Fruit fly (Drosophila melanogaster) whole organism: ENCODE results near the gene CG44325.
"Not testable (repeated sequence)": the region's sequence is repeated elsewhere in the genome, so short reads cannot be mapped to it uniquely, and the experiment has no call there.

Experiments
- CG8478 ChIP-seq: fragments of >200 bp; optimal IDR thresholded peaks from 2 replicates; lab custom pipeline; 2018; ENCODE audit warnings: inconsistent platforms
- Dll ChIP-seq: fragments of >200 bp; optimal IDR thresholded peaks from 2 replicates; lab custom pipeline; 2017
- EcR ChIP-seq, 2 experiments: fragments of >200 bp; optimal IDR thresholded peaks; 2 replicates each; lab custom pipeline; 2017; ENCODE audit warnings: missing biosample characterization in 2 of 2, missing genetic modification characterization in 2 of 2, missing genetic modification reagents in 2 of 2
- pan ChIP-seq: fragments of >200 bp; optimal IDR thresholded peaks from 2 replicates; lab custom pipeline; 2017
- psq ChIP-seq: fragments of >200 bp; optimal IDR thresholded peaks from 2 replicates; lab custom pipeline; 2017
- usp ChIP-seq: fragments of >200 bp; optimal IDR thresholded peaks from 2 replicates; lab custom pipeline; 2017; ENCODE audit warnings: missing biosample characterization, missing genetic modification characterization, mixed read lengths

The CG44325 gene

DNA sequence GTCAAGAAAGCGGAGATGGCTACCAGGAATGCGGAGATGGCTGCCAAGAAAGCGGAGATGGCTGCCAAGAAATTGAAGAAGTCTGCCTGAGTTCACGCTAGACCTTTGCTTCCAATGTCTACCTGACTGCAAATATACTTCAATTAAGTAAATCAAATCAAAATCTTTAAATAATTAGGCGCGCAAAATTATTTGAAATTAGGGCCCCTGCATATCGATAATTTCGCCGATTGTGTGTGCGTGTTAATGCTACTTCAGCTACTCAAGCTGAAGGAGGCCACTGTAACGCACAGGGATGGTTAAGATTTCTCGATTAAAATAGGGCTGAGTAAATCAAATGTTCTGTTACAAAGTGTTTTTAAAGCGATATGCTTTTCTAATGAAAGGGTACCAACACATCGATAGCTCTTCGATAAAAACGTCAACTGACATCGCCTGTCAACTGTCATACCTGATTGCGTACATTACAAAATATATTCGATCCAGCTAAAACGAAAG is 9.7 kb upstream of the CG44325 start, which contains the start of gene CG6999:
CG6999 (plus strand) TSS at position 448 of the 498 bp plus-strand sequence.
- TF ChIP-seq Dll, psq, CG8478 (lab: Kevin White, UChicago): not testable (repeated sequence)

DNA sequence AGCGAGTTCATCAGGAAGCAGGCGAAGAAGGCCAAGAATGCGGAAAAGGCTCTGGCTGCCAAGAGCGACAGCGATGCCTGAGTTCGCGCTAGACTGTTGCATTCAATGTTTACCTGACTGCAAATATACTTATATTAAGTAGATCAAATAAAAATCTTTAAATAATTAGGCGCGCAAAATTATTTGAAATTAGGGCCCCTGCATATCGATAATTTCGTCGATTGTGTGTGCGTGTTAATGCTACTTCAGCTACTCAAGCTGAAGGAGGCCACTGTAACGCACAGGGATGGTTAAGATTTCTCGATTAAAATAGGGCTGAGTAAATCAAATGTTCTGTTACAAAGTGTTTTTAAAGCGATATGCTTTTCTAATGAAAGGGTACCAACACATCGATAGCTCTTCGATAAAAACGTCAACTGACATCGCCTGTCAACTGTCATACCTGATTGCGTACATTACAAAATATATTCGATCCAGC is 8.4 kb upstream of the CG44325 start, which contains the start of gene CG32706:
CG32706 (plus strand) TSS at position 428 of the 478 bp plus-strand sequence.
- TF ChIP-seq pan (lab: Kevin White, UChicago); usp (GFP tag; lab: Kevin White, UChicago); Dll (lab: Kevin White, UChicago): not testable (repeated sequence)

DNA sequence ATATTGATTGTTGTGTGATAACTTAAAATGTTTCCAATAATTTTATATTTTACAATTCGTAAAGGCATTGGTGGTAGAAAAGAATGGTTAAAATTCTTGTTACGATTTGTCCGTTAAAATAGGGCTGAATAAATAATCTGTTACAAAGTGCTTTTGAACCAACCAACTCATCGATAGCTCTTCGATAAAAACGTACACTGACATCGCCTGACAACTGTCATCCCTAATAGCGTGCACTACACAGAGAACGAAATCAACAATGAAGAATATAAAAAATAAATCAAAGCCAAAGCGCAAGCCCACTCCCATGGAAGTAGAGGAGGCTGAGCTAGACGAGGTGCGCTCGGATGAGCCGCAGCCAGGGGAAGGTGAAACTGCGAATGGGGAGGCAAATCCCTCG is 7.4 kb upstream of the CG44325 start, which contains the start of gene CG32708:
CG32708 (plus strand) TSS at position 207 of the 400 bp plus-strand sequence.
- TF ChIP-seq EcR (GFP tag; optimal IDR thresholded peaks at IDR 0.05; lab: Kevin White, UChicago) = no peak

DNA sequence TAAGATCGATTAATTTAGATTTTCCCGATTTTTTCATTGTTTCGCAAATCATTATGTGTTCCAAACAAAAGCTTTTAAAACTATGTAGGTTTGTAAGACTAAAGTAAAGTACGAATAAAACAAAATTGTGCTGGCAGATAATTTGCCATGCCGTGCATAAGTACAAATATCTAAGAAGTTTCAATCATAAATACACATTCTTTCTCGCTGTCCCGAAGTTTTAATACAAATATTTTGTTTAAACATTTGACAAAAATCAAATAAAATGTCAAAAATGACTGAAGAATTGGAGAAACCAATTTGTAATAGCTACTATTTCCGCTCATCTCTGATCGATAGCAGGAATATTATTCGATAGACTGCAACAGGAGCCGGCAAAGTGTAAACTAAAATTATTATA is 4.3 kb upstream of the CG44325 start, which contains the start of gene APC4:
APC4 (plus strand) TSS at position 332 of the 400 bp plus-strand sequence.
- TF ChIP-seq Dll (lab: Kevin White, UChicago) = no peak
- TF ChIP-seq usp (GFP tag; lab: Kevin White, UChicago) = no peak
- no peak for TF ChIP-seq EcR (GFP tag; optimal IDR thresholded peaks at IDR 0.05; lab: Kevin White, UChicago)
- TF ChIP-seq psq (lab: Kevin White, UChicago) = no peak
- no peak for TF ChIP-seq CG8478 (lab: Kevin White, UChicago)
- no peak for TF ChIP-seq pan (lab: Kevin White, UChicago)

DNA sequence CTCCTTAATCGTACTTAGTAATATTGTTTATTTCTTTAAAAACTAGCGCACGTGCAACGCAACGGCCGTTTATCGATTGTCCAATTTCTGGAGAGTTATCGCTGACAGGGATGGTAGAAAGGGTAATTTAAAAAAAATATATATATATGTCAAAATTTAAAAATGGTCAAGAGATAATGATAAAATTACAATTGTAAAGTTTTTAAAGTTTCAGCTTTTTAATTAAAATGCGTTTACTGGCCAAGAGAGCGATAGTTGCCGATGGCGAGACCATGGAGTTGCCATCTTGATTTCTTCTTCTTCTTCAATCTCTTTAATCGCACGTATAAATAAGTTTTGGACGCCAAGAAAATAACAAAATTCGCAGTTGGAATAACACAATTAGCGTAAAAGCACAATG is 2.7 kb upstream of the CG44325 start, which contains the start of the genes CG7246 and HP1b:
CG7246 (minus strand) TSS at position 96 of the 400 bp plus-strand sequence.
HP1b (plus strand) TSS at position 102 of the 400 bp plus-strand sequence.
- TF ChIP-seq pan (lab: Kevin White, UChicago) (no peak), usp (GFP tag; lab: Kevin White, UChicago) (no peak), CG8478 (lab: Kevin White, UChicago) (no peak), EcR (GFP tag; optimal IDR thresholded peaks at IDR 0.05; lab: Kevin White, UChicago) (no peak), psq (lab: Kevin White, UChicago) (no peak), Dll (lab: Kevin White, UChicago) (no peak)

DNA sequence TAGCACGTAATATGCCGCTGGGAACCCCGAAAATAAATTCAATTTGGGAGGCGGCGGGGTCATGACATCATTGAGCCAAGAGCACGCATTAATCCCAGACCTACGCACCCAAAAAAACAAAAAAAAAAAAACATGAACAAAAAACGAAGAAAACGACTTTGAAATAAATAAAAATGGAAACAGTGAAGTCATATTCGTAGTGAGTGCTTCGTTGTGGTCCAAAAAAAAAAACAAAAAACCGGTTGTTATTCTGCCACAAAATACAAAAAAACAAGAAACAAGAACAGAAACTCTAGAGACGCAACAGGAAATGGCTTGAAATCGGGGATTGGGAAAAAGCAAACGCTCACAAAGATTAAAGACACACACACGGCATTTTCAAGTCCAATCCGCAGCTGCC is 741 bp downstream of the CG44325 start:
- no peak for TF ChIP-seq EcR (GFP tag; optimal IDR thresholded peaks at IDR 0.05; lab: Kevin White, UChicago)
- no peak for TF ChIP-seq CG8478 (lab: Kevin White, UChicago)
- TF ChIP-seq pan (lab: Kevin White, UChicago) = no peak
- no peak for TF ChIP-seq usp (GFP tag; lab: Kevin White, UChicago)
- no peak for TF ChIP-seq psq (lab: Kevin White, UChicago)
- no peak for TF ChIP-seq Dll (lab: Kevin White, UChicago)

DNA sequence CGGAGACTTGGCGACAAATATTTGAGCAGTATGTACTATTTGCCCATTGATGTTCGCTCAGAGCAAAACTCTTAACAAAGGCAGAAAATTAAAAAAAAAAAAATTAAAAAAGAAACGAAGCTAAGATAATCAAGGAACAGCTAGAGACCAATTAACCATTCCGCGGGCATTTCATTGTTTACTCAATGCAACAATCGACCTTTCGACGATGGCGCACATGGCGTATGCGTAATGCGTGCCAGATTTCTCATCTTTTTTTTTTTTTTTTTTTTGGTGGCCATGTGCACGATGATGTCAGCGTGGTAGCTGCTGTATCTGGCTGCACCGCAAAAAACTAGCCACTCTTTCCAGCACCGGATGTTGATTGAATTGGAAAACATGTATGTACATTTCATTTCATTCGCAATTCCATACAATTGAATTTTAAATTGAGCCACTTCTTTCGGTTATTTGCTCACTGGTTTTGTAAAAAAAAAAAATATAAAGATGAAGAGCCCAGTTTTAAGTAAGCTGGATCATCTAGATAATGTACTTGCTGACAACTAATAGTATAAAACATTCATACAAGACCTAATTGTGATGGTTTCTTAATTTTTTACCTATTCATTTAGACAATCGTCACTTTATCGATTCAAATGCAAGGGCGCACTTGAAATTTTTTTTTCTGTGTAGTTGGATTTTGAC is 2.5 kb downstream of the CG44325 start:
- no peak for TF ChIP-seq EcR (GFP tag; optimal IDR thresholded peaks at IDR 0.05; lab: Kevin White, UChicago)
- no peak for TF ChIP-seq pan (lab: Kevin White, UChicago)
- TF ChIP-seq usp (GFP tag; lab: Kevin White, UChicago) = no peak

DNA sequence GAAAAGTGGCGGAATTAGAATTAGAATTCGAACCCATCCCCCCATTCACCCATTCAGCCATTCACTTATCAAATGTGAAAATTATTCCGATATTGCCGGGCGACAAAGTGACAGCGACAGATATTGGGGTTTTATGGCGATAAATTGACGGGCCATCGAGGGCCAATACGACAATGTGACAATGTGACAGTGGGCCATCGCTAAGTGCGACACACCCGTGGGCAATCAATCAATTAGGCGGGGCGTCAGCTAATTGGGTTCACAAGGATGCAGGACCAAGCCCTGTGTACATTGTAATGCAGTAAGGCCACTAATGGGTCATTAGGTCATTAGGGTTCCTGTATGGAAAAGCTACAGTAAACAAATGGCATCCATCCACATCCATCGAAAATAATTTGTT is 4.3 kb downstream of the CG44325 start:
- TF ChIP-seq pan (lab: Kevin White, UChicago) = no peak
- no peak for TF ChIP-seq CG8478 (lab: Kevin White, UChicago)
- no peak for TF ChIP-seq psq (lab: Kevin White, UChicago)
- TF ChIP-seq usp (GFP tag; lab: Kevin White, UChicago) = no peak
- TF ChIP-seq EcR (GFP tag; optimal IDR thresholded peaks at IDR 0.05; lab: Kevin White, UChicago) = no peak
- no peak for TF ChIP-seq Dll (lab: Kevin White, UChicago)

DNA sequence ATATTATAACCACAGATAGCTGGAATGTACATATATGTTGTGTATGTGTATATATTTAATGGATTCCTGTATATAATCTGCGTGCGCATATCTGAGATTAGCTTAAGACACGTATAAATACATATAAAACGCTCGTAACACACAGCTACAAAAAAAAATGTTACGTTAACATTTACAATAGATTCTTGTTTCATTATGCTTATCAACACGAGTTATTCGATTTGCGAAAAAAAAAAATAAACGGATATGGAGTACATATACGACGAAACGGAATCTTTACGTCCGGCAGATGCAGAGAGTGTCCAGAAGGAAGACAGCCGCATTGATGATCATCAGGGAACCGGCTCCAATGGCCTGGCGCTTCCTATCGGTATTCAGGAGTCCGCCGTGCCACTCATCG is 7.0 kb downstream of the CG44325 start, which contains the start of gene CG10970:
CG10970 (minus strand) TSS at position 101 of the 400 bp plus-strand sequence.
- TF ChIP-seq Dll (lab: Kevin White, UChicago) = no peak
- no peak for TF ChIP-seq psq (lab: Kevin White, UChicago)
- no peak for TF ChIP-seq usp (GFP tag; lab: Kevin White, UChicago)
- no peak for TF ChIP-seq CG8478 (lab: Kevin White, UChicago)
- no peak for TF ChIP-seq EcR (GFP tag; optimal IDR thresholded peaks at IDR 0.05; lab: Kevin White, UChicago)
- no peak for TF ChIP-seq pan (lab: Kevin White, UChicago)

DNA sequence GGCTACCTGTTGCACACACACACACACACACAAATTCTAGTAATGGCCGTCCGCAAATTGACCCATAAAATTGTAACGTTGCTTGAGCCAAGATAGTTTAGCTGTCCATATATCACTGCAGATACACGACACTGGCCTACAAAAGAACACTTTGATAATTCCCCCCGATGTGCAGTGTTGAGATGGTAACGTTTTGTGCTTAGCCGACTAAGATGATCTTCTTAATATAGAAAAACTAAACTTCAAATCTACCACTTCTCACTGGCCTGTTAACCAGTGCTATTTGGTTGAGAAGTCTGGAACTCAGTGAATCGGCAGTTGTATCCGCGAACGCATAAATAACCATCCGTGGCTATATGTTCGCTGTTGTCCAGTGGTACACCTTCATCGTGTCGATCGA is 9.5 kb downstream of the CG44325 start:
- no peak for TF ChIP-seq pan (lab: Kevin White, UChicago)
- no peak for TF ChIP-seq Dll (lab: Kevin White, UChicago)
- TF ChIP-seq psq (lab: Kevin White, UChicago) = no peak
- TF ChIP-seq usp (GFP tag; lab: Kevin White, UChicago) = no peak
- no peak for TF ChIP-seq EcR (GFP tag; optimal IDR thresholded peaks at IDR 0.05; lab: Kevin White, UChicago)
- TF ChIP-seq CG8478 (lab: Kevin White, UChicago) = no peak

DNA sequence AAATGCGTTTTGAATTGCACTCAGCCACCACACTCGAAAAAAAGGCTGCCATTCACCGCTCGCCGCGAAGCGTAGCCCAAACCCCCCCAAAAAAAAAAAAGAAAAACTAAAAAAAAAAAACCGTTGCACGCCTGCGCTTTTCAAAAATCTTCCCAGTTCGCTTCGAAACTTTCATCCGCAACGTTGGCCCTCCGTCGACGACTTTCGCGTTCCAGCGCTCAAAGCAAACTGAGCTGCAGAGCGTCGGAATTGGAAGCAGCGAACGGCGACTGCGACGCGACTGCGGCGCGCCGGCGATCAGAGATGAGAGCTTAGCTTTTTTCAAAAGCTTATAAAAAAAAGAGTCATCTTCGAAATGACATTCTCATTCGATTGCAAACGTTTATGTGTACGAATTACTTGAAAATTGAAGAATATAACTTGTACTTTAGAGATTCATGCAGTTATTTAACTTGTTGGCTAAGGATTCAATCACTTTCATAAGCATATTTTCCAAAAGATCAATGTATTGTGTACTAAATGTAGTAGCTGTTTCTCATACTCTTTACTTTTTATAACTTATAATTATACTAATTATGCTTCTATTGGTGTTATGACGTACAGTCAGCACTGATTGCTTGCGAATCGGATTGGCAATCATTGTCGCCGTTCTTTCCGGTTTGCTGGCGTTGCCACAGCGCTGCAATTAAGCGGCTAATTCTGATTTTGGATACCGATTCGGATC is 10.4 kb downstream of the CG44325 start, which contains the start of gene CG15365:
CG15365 (minus strand) TSS at position 230 of the 724 bp plus-strand sequence.
- TF ChIP-seq psq (lab: Kevin White, UChicago) = no peak
- no peak for TF ChIP-seq CG8478 (lab: Kevin White, UChicago)
- no peak for TF ChIP-seq Dll (lab: Kevin White, UChicago)
- no peak for TF ChIP-seq EcR (GFP tag; optimal IDR thresholded peaks at IDR 0.05; lab: Kevin White, UChicago)
- TF ChIP-seq pan (lab: Kevin White, UChicago) = no peak
- no peak for TF ChIP-seq usp (GFP tag; lab: Kevin White, UChicago)
